Fruit fly (Drosophila melanogaster): Measurements from ENCODE around the gene Pi4KIIIalpha.

Pi4KIIIalpha gene

DNA sequence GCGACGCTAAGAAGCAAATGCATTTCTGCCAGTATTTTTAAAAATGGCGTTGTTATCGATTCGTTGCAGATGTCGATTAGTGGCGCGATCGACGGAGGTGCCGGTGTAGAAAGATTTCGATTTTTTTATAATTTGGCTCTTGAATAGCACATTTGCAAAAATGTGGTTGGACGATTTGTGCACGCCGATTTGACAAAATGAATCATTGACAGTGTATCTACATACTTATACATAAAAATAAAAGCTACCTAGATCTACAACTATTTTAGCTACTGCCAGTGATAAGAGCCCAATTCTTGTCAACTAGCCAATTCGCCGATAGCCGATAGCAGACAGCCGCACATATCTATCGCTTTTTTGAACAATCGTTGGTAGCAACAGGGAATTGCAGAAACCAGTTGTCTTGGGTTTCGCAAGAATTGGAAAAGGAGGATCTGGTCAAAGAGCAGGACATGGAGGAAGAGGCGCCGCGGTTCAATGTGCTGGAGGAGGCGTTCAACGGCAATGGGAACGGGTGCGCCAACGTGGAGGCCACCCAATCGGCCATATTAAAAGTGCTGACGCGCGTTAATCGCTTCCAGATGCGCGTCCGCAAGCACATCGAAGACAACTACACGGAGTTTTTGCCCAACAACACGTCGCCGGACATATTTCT, 20.6 kb upstream of the Pi4KIIIalpha start, which contains the start of the genes Klp3A and Zw10:
Gene Klp3A (minus strand): TSS at position 202 of the 655 bp plus-strand sequence.
Gene Zw10 (plus strand): TSS at position 347 of the 655 bp plus-strand sequence.
- no peak for TF ChIP-seq dmrt93B (GFP tag; optimal IDR thresholded peaks at IDR 0.05)
- no peak for TF ChIP-seq CrebA (GFP tag; optimal IDR thresholded peaks at IDR 0.05; ENCODE audit: borderline replicate concordance)
- TF ChIP-seq OdsH (GFP tag; optimal IDR thresholded peaks at IDR 0.05) = peak; percentile 17
- TF ChIP-seq ey (GFP tag; optimal IDR thresholded peaks at IDR 0.05) = peak; percentile 31
- no peak for TF ChIP-seq Hr83 (GFP tag; optimal IDR thresholded peaks at IDR 0.05; ENCODE audit: poor library complexity, severe bottlenecking)
- no peak for TF ChIP-seq GATAd (GFP tag; optimal IDR thresholded peaks at IDR 0.05)
- TF ChIP-seq br (GFP tag; optimal IDR thresholded peaks at IDR 0.05) = no peak
- no peak for TF ChIP-seq Rel (GFP tag; optimal IDR thresholded peaks at IDR 0.05)
- peak; percentile 28 for TF ChIP-seq Rel (tag; optimal IDR thresholded peaks at IDR 0.05)
- TF ChIP-seq Hnf4 (GFP tag; optimal IDR thresholded peaks at IDR 0.05) = no peak
- no peak for TF ChIP-seq brk (GFP tag; optimal IDR thresholded peaks at IDR 0.05)
- TF ChIP-seq Vsx2 (GFP tag; optimal IDR thresholded peaks at IDR 0.05; ENCODE audit: partially characterized antibody) = no peak
- no peak for TF ChIP-seq usp (GFP tag; optimal IDR thresholded peaks at IDR 0.05)
- peak; percentile 77 for TF ChIP-seq Myc (optimal IDR thresholded peaks at IDR 0.05)
- peak; percentile 69 for TF ChIP-seq woc (GFP tag; optimal IDR thresholded peaks at IDR 0.05)
- TF ChIP-seq rgr (GFP tag; optimal IDR thresholded peaks at IDR 0.05) = peak; percentile 31
- TF ChIP-seq Dif (GFP tag; optimal IDR thresholded peaks at IDR 0.05; ENCODE audit: partially characterized antibody) = no peak
- no peak for TF ChIP-seq dsf (GFP tag; optimal IDR thresholded peaks at IDR 0.05; ENCODE audit: borderline replicate concordance)
- no peak for TF ChIP-seq fru (GFP tag; optimal IDR thresholded peaks at IDR 0.05)
- TF ChIP-seq h (GFP tag; optimal IDR thresholded peaks at IDR 0.05) = peak; percentile 49
- TF ChIP-seq psq (GFP tag; optimal IDR thresholded peaks at IDR 0.05) = no peak
- TF ChIP-seq sv (GFP tag; optimal IDR thresholded peaks at IDR 0.05) = no peak
- TF ChIP-seq pan (optimal IDR thresholded peaks at IDR 0.05) = no peak
- TF ChIP-seq Dfd (GFP tag; optimal IDR thresholded peaks at IDR 0.05) = no peak
- TF ChIP-seq foxo (GFP tag; optimal IDR thresholded peaks at IDR 0.05) = no peak
- no peak for TF ChIP-seq N (GFP tag; optimal IDR thresholded peaks at IDR 0.05)
- TF ChIP-seq Abd-B (GFP tag; optimal IDR thresholded peaks at IDR 0.05) = no peak
- TF ChIP-seq sage (GFP tag; optimal IDR thresholded peaks at IDR 0.05) = no peak
- no peak for TF ChIP-seq jim (GFP tag; optimal IDR thresholded peaks at IDR 0.05)
- TF ChIP-seq HLH106 (tag; optimal IDR thresholded peaks at IDR 0.05) = peak; percentile 62
- no peak for TF ChIP-seq dl (GFP tag; optimal IDR thresholded peaks at IDR 0.05; ENCODE audit: insufficient read depth in 1 of 2, partially characterized antibody in 2 of 2)
- TF ChIP-seq Sp1 (GFP tag; optimal IDR thresholded peaks at IDR 0.05) = peak; percentile 46
- peak; percentile 36 for TF ChIP-seq CG9705 (GFP tag; optimal IDR thresholded peaks at IDR 0.05)
- TF ChIP-seq Hr78 (GFP tag; optimal IDR thresholded peaks at IDR 0.05) = no peak
- TF ChIP-seq Mio (GFP tag; optimal IDR thresholded peaks at IDR 0.05) = no peak
- TF ChIP-seq lola (GFP tag; optimal IDR thresholded peaks at IDR 0.05) = no peak
- no peak for TF ChIP-seq CG32264 (GFP tag; optimal IDR thresholded peaks at IDR 0.05)
- no peak for TF ChIP-seq tai (GFP tag; optimal IDR thresholded peaks at IDR 0.05)
- TF ChIP-seq Jra (GFP tag; optimal IDR thresholded peaks at IDR 0.05) = no peak

DNA sequence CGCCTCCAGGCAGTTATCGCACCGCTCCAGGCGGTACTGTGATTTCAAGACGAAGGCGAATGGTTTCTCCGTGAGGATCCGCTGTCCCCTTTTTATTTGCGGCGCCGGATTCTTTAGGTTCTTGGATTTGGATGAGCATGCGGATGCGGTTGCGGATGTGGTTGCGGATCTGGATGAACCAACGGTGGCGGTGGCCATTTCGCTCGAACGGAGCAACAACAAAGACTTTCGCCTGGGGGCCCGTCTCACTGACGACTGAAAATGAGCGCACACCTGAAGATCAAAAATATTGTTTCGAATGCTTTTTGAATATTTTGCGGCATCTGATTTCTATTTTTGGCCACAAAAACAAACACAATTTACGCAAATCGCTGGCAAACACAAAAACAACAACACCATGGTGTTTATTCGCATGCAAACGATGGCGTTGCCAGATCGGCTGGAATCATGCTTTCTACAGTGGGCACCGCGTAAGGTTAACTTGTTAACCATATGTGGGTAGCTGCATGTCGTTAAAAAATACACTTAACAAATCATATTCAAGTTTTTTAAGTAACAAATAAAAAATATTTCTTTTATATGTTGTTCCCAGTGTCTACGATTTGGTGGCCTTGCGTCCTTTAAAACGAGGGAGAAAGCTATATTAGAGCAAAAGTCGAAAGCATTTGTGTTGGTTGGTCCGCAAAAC, 16.0 kb upstream of the Pi4KIIIalpha start, which contains the start of gene Smyd3:
Gene Smyd3 (minus strand): TSS at position 407 of the 688 bp plus-strand sequence.
- TF ChIP-seq Abd-B (GFP tag; optimal IDR thresholded peaks at IDR 0.05) (no peak), Rel (GFP tag; optimal IDR thresholded peaks at IDR 0.05) (no peak), Rel (tag; optimal IDR thresholded peaks at IDR 0.05) (peak; percentile 37), brk (GFP tag; optimal IDR thresholded peaks at IDR 0.05) (no peak), HLH106 (tag; optimal IDR thresholded peaks at IDR 0.05) (peak; percentile 73), Hr83 (GFP tag; optimal IDR thresholded peaks at IDR 0.05; ENCODE audit: poor library complexity, severe bottlenecking) (peak; percentile 81), Dif (GFP tag; optimal IDR thresholded peaks at IDR 0.05; ENCODE audit: partially characterized antibody) (no peak), usp (GFP tag; optimal IDR thresholded peaks at IDR 0.05) (no peak), Sp1 (GFP tag; optimal IDR thresholded peaks at IDR 0.05) (peak; percentile 68), OdsH (GFP tag; optimal IDR thresholded peaks at IDR 0.05) (peak; percentile 86), Hnf4 (GFP tag; optimal IDR thresholded peaks at IDR 0.05) (no peak), fru (GFP tag; optimal IDR thresholded peaks at IDR 0.05) (peak; percentile 82), sv (GFP tag; optimal IDR thresholded peaks at IDR 0.05) (peak; percentile 76), N (GFP tag; optimal IDR thresholded peaks at IDR 0.05) (no peak), Vsx2 (GFP tag; optimal IDR thresholded peaks at IDR 0.05; ENCODE audit: partially characterized antibody) (no peak), pan (optimal IDR thresholded peaks at IDR 0.05) (no peak), dmrt93B (GFP tag; optimal IDR thresholded peaks at IDR 0.05) (no peak), psq (GFP tag; optimal IDR thresholded peaks at IDR 0.05) (peak; percentile 68), Jra (GFP tag; optimal IDR thresholded peaks at IDR 0.05) (no peak), Myc (optimal IDR thresholded peaks at IDR 0.05) (no peak), CrebA (GFP tag; optimal IDR thresholded peaks at IDR 0.05; ENCODE audit: borderline replicate concordance) (no peak), Hr78 (GFP tag; optimal IDR thresholded peaks at IDR 0.05) (no peak), Mio (GFP tag; optimal IDR thresholded peaks at IDR 0.05) (peak; percentile 9), CG9705 (GFP tag; optimal IDR thresholded peaks at IDR 0.05) (peak; percentile 36), woc (GFP tag; optimal IDR thresholded peaks at IDR 0.05) (peak; percentile 88), lola (GFP tag; optimal IDR thresholded peaks at IDR 0.05) (no peak), dl (GFP tag; optimal IDR thresholded peaks at IDR 0.05; ENCODE audit: insufficient read depth in 1 of 2, partially characterized antibody in 2 of 2) (no peak), br (GFP tag; optimal IDR thresholded peaks at IDR 0.05) (peak; percentile 85), h (GFP tag; optimal IDR thresholded peaks at IDR 0.05) (peak; percentile 89), ey (GFP tag; optimal IDR thresholded peaks at IDR 0.05) (peak; percentile 86), foxo (GFP tag; optimal IDR thresholded peaks at IDR 0.05) (peak; percentile 65 to 91), rgr (GFP tag; optimal IDR thresholded peaks at IDR 0.05) (peak; percentile 88), Dfd (GFP tag; optimal IDR thresholded peaks at IDR 0.05) (no peak), CG32264 (GFP tag; optimal IDR thresholded peaks at IDR 0.05) (no peak), sage (GFP tag; optimal IDR thresholded peaks at IDR 0.05) (no peak), dsf (GFP tag; optimal IDR thresholded peaks at IDR 0.05; ENCODE audit: borderline replicate concordance) (no peak), jim (GFP tag; optimal IDR thresholded peaks at IDR 0.05) (no peak), GATAd (GFP tag; optimal IDR thresholded peaks at IDR 0.05) (peak; percentile 61), tai (GFP tag; optimal IDR thresholded peaks at IDR 0.05) (no peak)

All from whole organism, wandering third instar larva.